Worm (Caenorhabditis elegans): ENCODE measurements around the gene C16B8.2.
A peak's percentile ranks its signal among the peaks of the same experiment; 100 is the strongest.

C16B8.2 gene

DNA sequence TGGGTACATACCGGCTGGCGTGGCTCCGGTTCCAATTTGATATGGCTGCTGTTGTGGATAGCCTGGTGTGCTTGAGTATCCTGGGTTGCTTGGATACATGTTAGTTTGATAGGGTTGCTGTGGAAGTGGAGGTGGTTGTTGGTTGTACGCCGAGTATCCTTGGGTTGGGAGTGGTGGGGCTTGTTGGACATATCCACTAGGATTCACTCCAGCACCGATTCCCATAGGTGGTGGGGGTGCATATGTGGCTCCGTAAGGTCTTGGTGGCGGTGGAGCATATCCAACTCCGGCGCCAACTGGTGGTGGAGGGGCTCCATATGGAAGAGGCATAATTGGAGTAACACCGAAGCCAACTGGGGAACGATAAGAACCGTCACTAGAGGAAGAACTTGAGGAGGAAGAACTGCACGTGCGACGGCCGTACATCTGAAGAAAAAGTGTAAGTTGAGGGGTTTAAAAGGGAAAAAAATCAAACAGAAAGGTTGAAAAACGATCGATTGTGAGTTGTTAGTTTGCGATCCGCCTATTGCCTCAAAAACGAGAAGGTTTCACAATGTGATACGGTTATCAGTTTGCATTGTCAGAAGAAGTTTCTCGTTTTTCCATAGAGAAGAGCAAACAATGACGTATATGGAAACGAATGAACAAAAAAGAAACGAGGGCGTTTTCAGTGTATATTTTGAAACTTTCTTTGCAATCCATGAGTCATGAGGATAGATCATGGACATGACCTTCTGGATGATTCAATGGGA lies 2.2 kb upstream of the C16B8.2 start, which contains the start of gene C16B8.3 (continued):
- TF ChIP-seq ets-4 (GFP tag; optimal IDR thresholded peaks at IDR 0.05) (no peak), nfya-2 (GFP tag; IDR thresholded peaks at IDR 0.05) (no peak), lir-1 (GFP tag; conservative IDR thresholded peaks at IDR 0.05) (no peak), somi-1 (GFP tag; optimal IDR thresholded peaks at IDR 0.05) (no peak), unc-62 (GFP tag; optimal IDR thresholded peaks at IDR 0.05) (no peak), mxl-1 (tag; optimal IDR thresholded peaks at IDR 0.05) (no peak), snpc-1.1 (tag; optimal IDR thresholded peaks at IDR 0.05; ENCODE audit: insufficient read depth) (no peak), bed-2 (GFP tag; IDR thresholded peaks at IDR 0.05) (no peak), C06A6.2 (GFP tag; conservative IDR thresholded peaks at IDR 0.05) (no peak), F49E8.2 (tag; optimal IDR thresholded peaks at IDR 0.05; ENCODE audit: insufficient read depth) (no peak), rpc-1 (optimal IDR thresholded peaks at IDR 0.05) (no peak), rpc-1 (tag; optimal IDR thresholded peaks at IDR 0.05) (no peak), mcd-1 (GFP tag; IDR thresholded peaks at IDR 0.05) (no peak), fkh-3 (tag; optimal IDR thresholded peaks at IDR 0.05) (no peak), ztf-18 (tag; optimal IDR thresholded peaks at IDR 0.05) (no peak), aptf-3 (GFP tag; IDR thresholded peaks at IDR 0.05) (no peak), B0019.2 (GFP tag; conservative IDR thresholded peaks at IDR 0.05) (no peak), nhr-120 (GFP tag; IDR thresholded peaks at IDR 0.05) (no peak), F37B4.10 (GFP tag; IDR thresholded peaks at IDR 0.05) (no peak), akir-1 (GFP tag; optimal IDR thresholded peaks at IDR 0.05) (no peak), hrde-1 (tag; optimal IDR thresholded peaks at IDR 0.05; ENCODE audit: borderline replicate concordance) (no peak), dpl-1 (GFP tag; optimal IDR thresholded peaks at IDR 0.05) (no peak), tlf-1 (GFP tag; optimal IDR thresholded peaks at IDR 0.05) (no peak), F22D6.2 (tag; optimal IDR thresholded peaks at IDR 0.05) (no peak), F57C9.4 (tag; optimal IDR thresholded peaks at IDR 0.05) (no peak), hlh-12 (tag; optimal IDR thresholded peaks at IDR 0.05) (no peak), rcor-1 (GFP tag; IDR thresholded peaks at IDR 0.05) (no peak), athp-1 (tag; optimal IDR thresholded peaks at IDR 0.05) (no peak), F55B11.4 (tag; optimal IDR thresholded peaks at IDR 0.05; ENCODE audit: borderline replicate concordance, insufficient read depth) (no peak), F10E7.11 (tag; optimal IDR thresholded peaks at IDR 0.05) (no peak), T26A5.8 (tag; optimal IDR thresholded peaks at IDR 0.05) (no peak), aptf-2 (GFP tag; conservative IDR thresholded peaks at IDR 0.05) (no peak), ceh-58 (GFP tag; IDR thresholded peaks at IDR 0.05) (no peak), D2030.7 (GFP tag; IDR thresholded peaks at IDR 0.05) (no peak), egl-44 (GFP tag; IDR thresholded peaks at IDR 0.05) (no peak), nhr-27 (tag; optimal IDR thresholded peaks at IDR 0.05) (no peak), atf-7 (tag; optimal IDR thresholded peaks at IDR 0.05) (no peak), ZK185.1 (tag; optimal IDR thresholded peaks at IDR 0.05; ENCODE audit: poor library complexity, severe bottlenecking) (no peak), dox-1 (GFP tag; IDR thresholded peaks at IDR 0.05) (no peak), snpc-4 (GFP tag; optimal IDR thresholded peaks at IDR 0.05) (no peak), snpc-4 (tag; optimal IDR thresholded peaks at IDR 0.05) (no peak), nhr-90 (tag; optimal IDR thresholded peaks at IDR 0.05) (no peak), ceh-40 (GFP tag; IDR thresholded peaks at IDR 0.05) (no peak), hmg-20 (GFP tag; IDR thresholded peaks at IDR 0.05) (no peak), cebp-1 (GFP tag; IDR thresholded peaks at IDR 0.05) (no peak), cebp-1 (tag; optimal IDR thresholded peaks at IDR 0.05) (peak; percentile 57), hsf-1 (GFP tag; IDR thresholded peaks at IDR 0.05) (no peak), ceh-79 (tag; optimal IDR thresholded peaks at IDR 0.05) (no peak), B0261.1 (tag; optimal IDR thresholded peaks at IDR 0.05) (no peak), B0336.3 (GFP tag; IDR thresholded peaks at IDR 0.05) (no peak)

Data from whole organism, young adult.